Fruit fly (Drosophila melanogaster) whole organism: ENCODE measurements around the gene Trxr1.

ENCODE experiments used
- CG8478 ChIP-seq: fragments of >200 bp; optimal IDR thresholded peaks from 2 replicates; lab custom pipeline; 2018; ENCODE audit warnings: inconsistent platforms
- pan ChIP-seq: fragments of >200 bp; optimal IDR thresholded peaks from 2 replicates; lab custom pipeline; 2017
- usp ChIP-seq: fragments of >200 bp; optimal IDR thresholded peaks from 2 replicates; lab custom pipeline; 2017; ENCODE audit warnings: missing biosample characterization, missing genetic modification characterization, mixed read lengths

dm6 chrX:8273799-8274484 lies 31.6 kb downstream of the Trxr1 start, which contains the start of gene CG15343:
- no peak for TF ChIP-seq usp
- TF ChIP-seq CG8478: no peak
- no peak for TF ChIP-seq pan (lab: Kevin White, UChicago)
